Fruit fly (Drosophila melanogaster) whole organism, embryonic: ENCODE data around the gene Dscam2.

Experiments used
- ATbp ChIP-seq: fragments of 200-800 bp; sonication (Bioruptor generic); optimal IDR thresholded peaks from 2 replicates; lab custom pipeline; 2017; ENCODE audit warnings: missing biosample characterization, mild to moderate bottlenecking, missing genetic modification characterization, missing genetic modification reagents
- Aef1 ChIP-seq: fragments of 200-800 bp; sonication (Bioruptor generic); IDR thresholded peaks from 3 replicates; pipeline ENCODE4 v1.3.6; 2022; ENCODE audit warnings: missing biosample characterization, missing genetic modification characterization
- BEAF-32 ChIP-seq: fragments of 200-800 bp; sonication (Bioruptor generic); optimal IDR thresholded peaks from 3 replicates; lab custom pipeline; 2017; ENCODE audit warnings: missing biosample characterization, missing genetic modification characterization, mild to moderate bottlenecking, moderate library complexity, missing genetic modification reagents
- Bgb ChIP-seq: fragments of 200-800 bp; sonication (Bioruptor generic); IDR thresholded peaks from 2 replicates; pipeline ENCODE4 v1.3.6; 2022; ENCODE audit warnings: missing biosample characterization, missing genetic modification characterization; ENCODE audit not compliant: partially characterized antibody
- Bteb2 ChIP-seq: fragments of 200-800 bp; sonication (Bioruptor generic); optimal IDR thresholded peaks from 2 replicates; lab custom pipeline; 2016; ENCODE audit warnings: missing biosample characterization, missing genetic modification characterization
- CG10147 ChIP-seq: fragments of 200-800 bp; sonication (Bioruptor generic); optimal IDR thresholded peaks from 2 replicates; lab custom pipeline; 2019; ENCODE audit warnings: missing biosample characterization, mild to moderate bottlenecking, missing genetic modification characterization, moderate library complexity
- CG10274 ChIP-seq: fragments of 200-800 bp; sonication (Bioruptor generic); optimal IDR thresholded peaks from 3 replicates; lab custom pipeline; 2017; ENCODE audit warnings: missing biosample characterization, mild to moderate bottlenecking, missing genetic modification characterization
- CG10565 ChIP-seq: fragments of 200-800 bp; sonication (Bioruptor generic); optimal IDR thresholded peaks from 3 replicates; lab custom pipeline; 2016; ENCODE audit warnings: missing biosample characterization, mild to moderate bottlenecking, missing genetic modification characterization
- CG10979 ChIP-seq: fragments of 200-800 bp; sonication (Bioruptor generic); optimal IDR thresholded peaks from 2 replicates; lab custom pipeline; 2018; ENCODE audit warnings: missing biosample characterization, mild to moderate bottlenecking, missing genetic modification characterization, moderate library complexity
- CG11456 ChIP-seq: fragments of 200-800 bp; sonication (Bioruptor generic); IDR thresholded peaks from 3 replicates; pipeline ENCODE4 v1.3.6; 2022; ENCODE audit warnings: missing biosample characterization, missing genetic modification characterization
- CG1233 ChIP-seq: fragments of 200-800 bp; sonication (Bioruptor generic); optimal IDR thresholded peaks from 4 replicates; lab custom pipeline; 2018; ENCODE audit warnings: missing biosample characterization, mild to moderate bottlenecking, missing genetic modification characterization
- CG13123 ChIP-seq: fragments of 200-800 bp; sonication (Bioruptor generic); optimal IDR thresholded peaks from 2 replicates; lab custom pipeline; 2016; ENCODE audit warnings: missing biosample characterization, missing genetic modification characterization
- CG13424 ChIP-seq: fragments of 200-800 bp; sonication (Bioruptor generic); optimal IDR thresholded peaks from 2 replicates; lab custom pipeline; 2019; ENCODE audit warnings: missing biosample characterization, mild to moderate bottlenecking, missing genetic modification characterization, moderate library complexity
- CG14050 ChIP-seq: fragments of 200-800 bp; sonication (Bioruptor generic); IDR thresholded peaks from 3 replicates; pipeline ENCODE4 v1.3.6; 2022; ENCODE audit warnings: missing biosample characterization, missing genetic modification characterization
- CG18599 ChIP-seq: fragments of 200-800 bp; sonication (Bioruptor generic); optimal IDR thresholded peaks from 3 replicates; lab custom pipeline; 2017; ENCODE audit warnings: missing biosample characterization, missing genetic modification characterization, mild to moderate bottlenecking, moderate library complexity, missing genetic modification reagents
- CG2202 ChIP-seq: fragments of 200-800 bp; sonication (Bioruptor generic); optimal IDR thresholded peaks from 2 replicates; lab custom pipeline; 2018; ENCODE audit warnings: missing biosample characterization, mild to moderate bottlenecking, missing genetic modification characterization
- CG31224 ChIP-seq: fragments of 200-800 bp; sonication (Bioruptor generic); IDR thresholded peaks from 2 replicates; pipeline ENCODE4 v1.3.6; 2022; ENCODE audit warnings: missing biosample characterization, missing genetic modification characterization
- CG34376 ChIP-seq: fragments of 200-800 bp; sonication (Bioruptor generic); optimal IDR thresholded peaks from 2 replicates; lab custom pipeline; 2018; ENCODE audit warnings: missing biosample characterization, mild to moderate bottlenecking, missing genetic modification characterization
- CG5180 ChIP-seq: fragments of 200-800 bp; sonication (Bioruptor generic); optimal IDR thresholded peaks from 3 replicates; lab custom pipeline; 2017; ENCODE audit warnings: missing biosample characterization, missing genetic modification characterization, mild to moderate bottlenecking, moderate library complexity, missing genetic modification reagents
- CG7745 ChIP-seq: fragments of 200-800 bp; sonication (Bioruptor generic); optimal IDR thresholded peaks from 2 replicates; lab custom pipeline; 2018; ENCODE audit warnings: missing biosample characterization, mild to moderate bottlenecking, missing genetic modification characterization, moderate library complexity
- CG9215 ChIP-seq: fragments of 200-800 bp; sonication (Bioruptor generic); IDR thresholded peaks from 2 replicates; pipeline ENCODE4 v1.3.6; 2022; ENCODE audit warnings: missing biosample characterization, missing genetic modification characterization
- CG9932 ChIP-seq: fragments of 200-800 bp; sonication (Bioruptor generic); IDR thresholded peaks from 2 replicates; pipeline ENCODE4 v1.3.6; 2022; ENCODE audit warnings: missing biosample characterization, missing genetic modification characterization
- Dref ChIP-seq: fragments of 200-800 bp; sonication (Bioruptor generic); IDR thresholded peaks from 2 replicates; pipeline ENCODE4 v1.3.6; 2022; ENCODE audit warnings: missing biosample characterization, missing genetic modification characterization
- HmgZ ChIP-seq: fragments of 200-800 bp; sonication (Bioruptor generic); optimal IDR thresholded peaks from 2 replicates; lab custom pipeline; 2018; ENCODE audit warnings: missing biosample characterization, mild to moderate bottlenecking, missing genetic modification characterization
- Kr ChIP-seq: fragments of 200-800 bp; sonication (Bioruptor generic); optimal IDR thresholded peaks from 2 replicates; lab custom pipeline; 2017; ENCODE audit warnings: missing biosample characterization, mild to moderate bottlenecking, missing genetic modification characterization
- MBD-R2 ChIP-seq: fragments of 200-800 bp; sonication (Bioruptor generic); IDR thresholded peaks from 2 replicates; pipeline ENCODE4 v1.3.6; 2022; ENCODE audit warnings: missing biosample characterization, missing genetic modification characterization
- Optix ChIP-seq: fragments of 200-800 bp; sonication (Bioruptor generic); IDR thresholded peaks from 3 replicates; pipeline ENCODE4 v1.3.6; 2022; ENCODE audit warnings: missing biosample characterization, missing genetic modification characterization
- PHDP ChIP-seq: fragments of 200-800 bp; sonication (Bioruptor generic); optimal IDR thresholded peaks from 3 replicates; lab custom pipeline; 2018; ENCODE audit warnings: missing biosample characterization, mild to moderate bottlenecking, missing genetic modification characterization, moderate library complexity
- Ptx1 ChIP-seq: fragments of 200-800 bp; sonication (Bioruptor generic); IDR thresholded peaks from 2 replicates; pipeline ENCODE4 v1.3.6; 2022; ENCODE audit warnings: missing biosample characterization, missing genetic modification characterization
- Ravus ChIP-seq: fragments of 200-800 bp; sonication (Bioruptor generic); IDR thresholded peaks from 2 replicates; pipeline ENCODE4 v1.3.6; 2022; ENCODE audit warnings: missing biosample characterization, missing genetic modification characterization
- Ssrp ChIP-seq: fragments of 200-800 bp; sonication (Bioruptor generic); optimal IDR thresholded peaks from 2 replicates; lab custom pipeline; 2018; ENCODE audit warnings: missing biosample characterization, mild to moderate bottlenecking, missing genetic modification characterization, moderate library complexity
- bbx ChIP-seq: fragments of 200-800 bp; sonication (Bioruptor generic); IDR thresholded peaks from 2 replicates; pipeline ENCODE4 v1.3.6; 2022; ENCODE audit warnings: missing biosample characterization, missing genetic modification characterization; ENCODE audit not compliant: partially characterized antibody
- bowl ChIP-seq: fragments of 200-800 bp; sonication (Bioruptor generic); IDR thresholded peaks from 2 replicates; pipeline ENCODE4 v1.3.6; 2022; ENCODE audit warnings: missing biosample characterization, missing genetic modification characterization
- br ChIP-seq: fragments of >200 bp; optimal IDR thresholded peaks from 2 replicates; lab custom pipeline; 2017
- caup ChIP-seq: fragments of 200-800 bp; sonication (Bioruptor generic); optimal IDR thresholded peaks from 3 replicates; lab custom pipeline; 2017; ENCODE audit warnings: missing biosample characterization, mild to moderate bottlenecking, missing genetic modification characterization, moderate library complexity; ENCODE audit not compliant: severe bottlenecking
- da ChIP-seq: fragments of 200-800 bp; sonication (Bioruptor generic); optimal IDR thresholded peaks from 2 replicates; lab custom pipeline; 2016; ENCODE audit warnings: missing biosample characterization, missing genetic modification characterization
- eyg ChIP-seq: fragments of 200-800 bp; sonication (Bioruptor generic); optimal IDR thresholded peaks from 3 replicates; lab custom pipeline; 2016; ENCODE audit warnings: missing biosample characterization, missing genetic modification characterization
- grau ChIP-seq: fragments of 200-800 bp; optimal IDR thresholded peaks from 3 replicates; lab custom pipeline; 2019; ENCODE audit warnings: missing biosample characterization, mild to moderate bottlenecking, missing genetic modification characterization, moderate library complexity
- insv ChIP-seq, 2 experiments: fragments of 200-800 bp; sonication (Bioruptor generic); optimal IDR thresholded peaks; 3 replicates each; lab custom pipeline; 2016 to 2018; ENCODE audit warnings: missing biosample characterization in 2 of 2, missing genetic modification characterization in 2 of 2
- lilli ChIP-seq: fragments of 200-800 bp; sonication (Bioruptor generic); optimal IDR thresholded peaks from 3 replicates; lab custom pipeline; 2016; ENCODE audit warnings: missing biosample characterization, missing genetic modification characterization
- odd ChIP-seq: fragments of 200-800 bp; sonication (Bioruptor generic); optimal IDR thresholded peaks from 2 replicates; lab custom pipeline; 2017; ENCODE audit warnings: missing biosample characterization, mild to moderate bottlenecking, missing genetic modification characterization
- otp ChIP-seq: fragments of 200-800 bp; sonication (Bioruptor generic); IDR thresholded peaks from 3 replicates; pipeline ENCODE4, ENCODE4 v1.3.6; 2022; ENCODE audit warnings: missing biosample characterization, missing genetic modification characterization
- pum ChIP-seq: fragments of 200-800 bp; sonication (Bioruptor generic); optimal IDR thresholded peaks from 2 replicates; lab custom pipeline; 2016; ENCODE audit warnings: missing biosample characterization, missing genetic modification characterization
- sens-2 ChIP-seq: fragments of 200-800 bp; sonication (Bioruptor generic); IDR thresholded peaks from 2 replicates; pipeline ENCODE4 v1.3.6; 2022; ENCODE audit warnings: missing biosample characterization, missing genetic modification characterization
- sqz ChIP-seq: fragments of 200-800 bp; sonication (Bioruptor generic); optimal IDR thresholded peaks from 3 replicates; lab custom pipeline; 2018; ENCODE audit warnings: missing biosample characterization, mild to moderate bottlenecking, missing genetic modification characterization
- sug ChIP-seq: fragments of 200-800 bp; optimal IDR thresholded peaks from 2 replicates; lab custom pipeline; 2019; ENCODE audit warnings: missing biosample characterization, mild to moderate bottlenecking, missing genetic modification characterization, moderate library complexity
- tll ChIP-seq, 2 experiments: fragments of 200-800 bp in 1 of 2; fragments of >200 bp in 1 of 2; sonication (Bioruptor generic) in 1 of 2; optimal IDR thresholded peaks; 2 replicates each; lab custom pipeline; 2017 to 2019; ENCODE audit warnings: missing biosample characterization in 2 of 2, missing genetic modification characterization in 2 of 2, mild to moderate bottlenecking in 1 of 2, moderate library complexity in 1 of 2
- toy ChIP-seq: fragments of 200-800 bp; sonication (Bioruptor generic); IDR thresholded peaks from 2 replicates; pipeline ENCODE4 v1.3.6; 2022; ENCODE audit warnings: missing biosample characterization, missing genetic modification characterization
- trem ChIP-seq: fragments of 200-800 bp; optimal IDR thresholded peaks from 3 replicates; lab custom pipeline; 2019; ENCODE audit warnings: missing biosample characterization, mild to moderate bottlenecking, missing genetic modification characterization, moderate library complexity
- zen ChIP-seq: fragments of 200-800 bp; sonication (Bioruptor generic); optimal IDR thresholded peaks from 3 replicates; lab custom pipeline; 2018; ENCODE audit warnings: missing biosample characterization, mild to moderate bottlenecking, missing genetic modification characterization, moderate library complexity

Gene Dscam2

DNA sequence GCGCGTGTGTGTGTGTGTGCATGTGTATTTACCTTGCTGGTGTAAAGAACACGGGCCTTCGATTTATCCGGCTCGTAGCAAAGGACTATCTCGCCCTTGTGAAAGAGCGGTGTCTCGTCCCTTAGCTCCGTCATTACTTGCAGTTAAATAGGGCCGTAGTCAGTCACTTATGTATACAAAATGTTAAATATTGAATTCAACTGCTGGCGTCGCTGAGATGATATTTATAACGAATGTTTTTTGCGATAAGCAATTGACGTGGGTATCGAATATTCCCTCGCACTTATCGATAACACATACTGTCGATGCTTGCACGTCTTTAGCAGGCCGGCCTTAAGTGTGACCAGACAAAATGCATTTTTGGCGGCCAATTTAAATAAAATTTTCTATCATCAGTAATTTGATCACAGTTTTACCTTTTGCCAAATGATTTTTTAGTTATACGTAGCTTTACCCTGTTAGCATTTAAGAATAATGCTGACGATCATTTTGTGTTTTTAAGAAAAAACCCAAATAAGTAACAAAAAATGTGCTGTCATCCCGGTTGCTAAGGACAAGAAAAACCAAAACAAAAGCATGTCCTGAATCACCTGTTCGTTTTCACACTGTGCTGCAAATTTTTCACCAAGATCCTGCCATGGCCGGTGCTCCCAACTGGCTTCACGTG, 64.3 kb downstream of the Dscam2 start, which contains the start of the genes msl-3 and BBS1 (continued):
- peak; percentile 14 for TF ChIP-seq CG10979 (tag; lab: Kevin White, UChicago)
- TF ChIP-seq CG1233: no peak
- no peak for TF ChIP-seq da (GFP tag; lab: Kevin White, UChicago)
- TF ChIP-seq Dref: peak; percentile 96
- peak; percentile 69 for TF ChIP-seq MBD-R2 (GFP tag; lab: Robert Waterston, UW)
- no peak for TF ChIP-seq br
- no peak for TF ChIP-seq lilli
- TF ChIP-seq CG10274 (GFP tag; lab: Kevin White, UChicago): no peak
- TF ChIP-seq CG14050 (GFP tag; lab: Robert Waterston, UW): no peak
- TF ChIP-seq CG13424 (tag; lab: Kevin White, UChicago): no peak
- TF ChIP-seq sens-2 (GFP tag; lab: Robert Waterston, UW): no peak
- no peak for TF ChIP-seq caup (GFP tag; lab: Kevin White, UChicago)
- no peak for TF ChIP-seq Optix (GFP tag; lab: Robert Waterston, UW)
- peak; percentile 71 for TF ChIP-seq BEAF-32 (GFP tag; lab: Kevin White, UChicago)
- TF ChIP-seq Bgb (GFP tag; lab: Robert Waterston, UW): peak; percentile 66; the same call in 1 of the 2 replicates
- TF ChIP-seq CG5180 (GFP tag; lab: Kevin White, UChicago): no peak
- TF ChIP-seq CG18599 (GFP tag; lab: Kevin White, UChicago): no peak
- peak; percentile 28 for TF ChIP-seq zen
- no peak for TF ChIP-seq CG10147 (GFP tag; lab: Kevin White, UChicago)
- no peak for TF ChIP-seq bowl (GFP tag; lab: Robert Waterston, UW)
- TF ChIP-seq CG9215 (GFP tag; lab: Robert Waterston, UW): no peak
- no peak for TF ChIP-seq CG7745 (tag; lab: Kevin White, UChicago)
- no peak for TF ChIP-seq Bteb2 (GFP tag; lab: Kevin White, UChicago)
- no peak for TF ChIP-seq CG10565 (GFP tag; lab: Kevin White, UChicago)
- peak; percentile 7 for TF ChIP-seq CG34376
- no peak for TF ChIP-seq CG9932 (GFP tag; lab: Robert Waterston, UW)
- no peak for TF ChIP-seq ATbp (GFP tag; lab: Kevin White, UChicago)
- TF ChIP-seq Aef1: no peak
- TF ChIP-seq HmgZ (tag; lab: Kevin White, UChicago): peak; percentile 40
- no peak for TF ChIP-seq toy
- no peak for TF ChIP-seq CG2202 (tag; lab: Kevin White, UChicago)
- peak; percentile 22 for TF ChIP-seq sug (tag; lab: Kevin White, UChicago)
- no peak for TF ChIP-seq PHDP (tag; lab: Kevin White, UChicago)
- TF ChIP-seq CG11456 (GFP tag; lab: Robert Waterston, UW): no peak
- no peak for TF ChIP-seq Ptx1 (GFP tag; lab: Robert Waterston, UW)
- TF ChIP-seq trem (tag; lab: Kevin White, UChicago): peak; percentile 76
- no peak for TF ChIP-seq Kr
- no peak for TF ChIP-seq pum
- TF ChIP-seq CG31224 (GFP tag; lab: Robert Waterston, UW): no peak
- no peak for TF ChIP-seq insv (GFP tag; optimal IDR thresholded peaks at IDR 0.05; lab: Kevin White, UChicago)
- TF ChIP-seq bbx: peak; percentile 66; the same call in 1 of the 2 replicates
- TF ChIP-seq Ssrp (tag; lab: Kevin White, UChicago): no peak
- no peak for TF ChIP-seq otp (GFP tag; lab: Robert Waterston, UW)
- no peak for TF ChIP-seq grau (tag; lab: Kevin White, UChicago)
- no peak for TF ChIP-seq Ravus (GFP tag; lab: Robert Waterston, UW)
- TF ChIP-seq odd: no peak
- no peak for TF ChIP-seq tll (GFP tag; optimal IDR thresholded peaks at IDR 0.05; lab: Kevin White, UChicago)
- no peak for TF ChIP-seq eyg (GFP tag; lab: Kevin White, UChicago)
- TF ChIP-seq CG13123 (GFP tag; lab: Kevin White, UChicago): no peak
- no peak for TF ChIP-seq sqz (GFP tag; lab: Kevin White, UChicago)
